Worm (Caenorhabditis elegans): Measurements from ENCODE around the gene C03C10.2.

Gene C03C10.2

DNA sequence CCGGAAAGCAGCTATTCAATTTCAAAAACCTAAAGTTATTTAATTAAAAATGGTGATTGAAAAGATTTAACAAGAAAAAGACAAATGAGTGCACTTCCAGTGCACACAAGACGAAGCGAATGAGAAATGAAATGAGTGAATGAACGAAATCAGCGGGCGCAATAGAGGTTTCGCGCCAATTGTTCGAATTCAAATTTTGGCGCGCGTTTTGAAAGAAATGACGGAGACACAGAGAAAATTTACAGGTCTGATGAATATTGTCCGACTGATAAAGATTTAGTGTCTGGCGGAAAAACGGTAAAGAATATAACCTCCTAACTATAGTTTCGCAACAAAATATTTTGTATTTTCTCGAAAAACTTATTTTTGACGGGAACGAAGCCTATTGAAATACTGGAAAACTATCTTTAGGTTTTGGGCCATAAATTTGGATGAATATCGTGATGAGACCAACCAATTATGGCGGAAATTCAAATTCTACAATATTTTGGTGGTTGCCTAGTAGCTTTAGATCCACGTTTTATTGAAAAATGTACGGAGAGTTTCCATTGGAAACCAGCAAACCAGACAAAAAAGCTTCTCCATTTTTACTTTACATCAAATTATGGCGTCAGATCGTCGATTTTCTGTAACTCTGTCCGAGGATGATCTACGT, 4.7 kb downstream of the C03C10.2 start, which contains the start of gene C03C10.7:
TSS of gene C03C10.7 (plus strand) at position 605 of the 655 bp plus-strand sequence.
- TF ChIP-seq unc-62 (GFP tag; optimal IDR thresholded peaks at IDR 0.05): no peak

DNA sequence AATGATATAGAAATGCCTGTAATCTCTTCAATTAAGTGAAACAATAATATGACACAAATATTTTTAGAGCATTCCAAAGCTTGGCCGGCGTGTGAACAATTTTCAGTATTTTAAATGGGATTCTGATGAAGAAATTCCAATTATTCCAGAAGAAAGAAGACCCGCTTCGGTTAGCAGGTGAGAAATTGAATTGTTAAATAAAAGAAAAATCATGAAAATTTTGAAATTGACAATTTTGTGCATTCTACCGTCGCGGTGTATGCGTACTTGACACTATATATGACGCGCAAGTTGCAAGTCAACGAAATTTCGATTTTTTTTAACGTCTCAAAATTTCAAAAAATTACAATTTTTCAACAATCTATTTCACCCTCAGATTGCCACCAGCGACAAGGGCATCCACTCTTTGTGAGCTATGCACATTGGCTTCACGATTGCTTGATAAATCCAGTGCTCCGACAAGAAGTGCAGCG, 5.5 kb downstream of the C03C10.2 start:
- no peak for TF ChIP-seq unc-62 (GFP tag; optimal IDR thresholded peaks at IDR 0.05)

DNA sequence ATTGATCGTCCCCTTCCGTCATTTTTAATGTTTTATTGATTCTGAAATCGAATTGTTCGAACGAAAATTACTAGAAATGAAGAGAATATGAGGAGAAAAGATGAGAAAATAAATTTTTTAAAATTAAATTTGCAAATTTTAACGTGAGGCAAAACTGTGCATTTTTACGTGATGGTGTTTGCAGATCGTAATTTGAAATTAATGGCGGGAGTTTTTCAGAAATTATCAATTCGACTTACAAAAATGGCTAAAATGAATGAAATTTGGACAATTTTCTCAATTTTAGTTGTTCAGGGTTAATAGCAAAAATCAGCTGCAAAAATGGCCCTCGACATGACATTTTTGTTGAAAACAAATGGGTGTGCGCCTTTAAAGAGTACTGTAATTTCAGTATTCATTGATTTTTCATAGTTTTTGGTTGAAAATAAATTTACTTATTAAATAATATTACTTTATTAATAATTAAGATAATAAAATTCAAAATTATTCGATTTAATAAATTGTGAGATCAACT, 7.3 kb downstream of the C03C10.2 start, which contains the start of gene rei-1:
TSS of gene rei-1 (minus strand) at position 84 of the 514 bp plus-strand sequence.
- TF ChIP-seq unc-62 (GFP tag; optimal IDR thresholded peaks at IDR 0.05): no peak

DNA sequence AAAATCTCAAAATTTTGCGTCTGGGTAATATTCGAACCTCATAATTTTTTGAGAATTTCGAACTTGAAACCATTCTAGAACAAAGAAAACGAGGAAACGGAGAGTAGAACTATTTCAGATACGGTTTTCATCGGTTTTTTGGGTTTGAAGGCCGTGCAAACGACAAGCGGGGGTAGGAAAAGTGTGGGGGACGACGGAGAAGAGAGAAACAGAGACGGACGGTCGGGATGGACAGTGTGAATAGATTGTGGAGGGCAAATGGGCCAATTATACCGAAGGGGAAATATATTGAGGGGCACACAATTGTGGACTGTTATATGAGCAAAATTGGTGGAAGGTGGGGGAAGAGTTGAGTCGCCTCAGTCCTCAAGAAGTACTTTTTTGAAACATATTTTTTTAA, 7.9 kb downstream of the C03C10.2 start:
- TF ChIP-seq unc-62 (GFP tag; optimal IDR thresholded peaks at IDR 0.05): no peak

- TF ChIP-seq unc-62 (GFP tag; optimal IDR thresholded peaks at IDR 0.05): no peak
Observed at ce11 chrIII:4099884-4100596, 9.2 kb downstream of the C03C10.2 start.

DNA sequence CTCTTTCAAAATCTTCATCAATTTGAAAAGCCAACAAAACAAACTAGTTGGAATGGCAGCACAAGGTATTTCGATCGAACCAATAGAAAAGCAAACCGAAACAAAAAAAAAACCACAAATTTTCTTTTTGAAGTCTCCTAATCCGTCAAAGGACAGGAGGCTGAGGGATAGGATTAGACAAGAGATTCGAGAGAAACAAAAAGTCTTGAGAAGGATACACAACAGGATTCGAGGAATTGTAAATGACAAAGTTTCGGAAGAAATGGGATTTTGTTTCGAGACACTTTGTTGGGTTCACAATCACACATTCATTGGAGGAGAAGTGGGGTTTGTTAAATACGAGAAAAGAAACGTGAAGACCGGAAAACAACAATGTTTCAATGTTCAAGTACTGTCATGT, 10.1 kb downstream of the C03C10.2 start:
- no peak for TF ChIP-seq unc-62 (GFP tag; optimal IDR thresholded peaks at IDR 0.05)

DNA sequence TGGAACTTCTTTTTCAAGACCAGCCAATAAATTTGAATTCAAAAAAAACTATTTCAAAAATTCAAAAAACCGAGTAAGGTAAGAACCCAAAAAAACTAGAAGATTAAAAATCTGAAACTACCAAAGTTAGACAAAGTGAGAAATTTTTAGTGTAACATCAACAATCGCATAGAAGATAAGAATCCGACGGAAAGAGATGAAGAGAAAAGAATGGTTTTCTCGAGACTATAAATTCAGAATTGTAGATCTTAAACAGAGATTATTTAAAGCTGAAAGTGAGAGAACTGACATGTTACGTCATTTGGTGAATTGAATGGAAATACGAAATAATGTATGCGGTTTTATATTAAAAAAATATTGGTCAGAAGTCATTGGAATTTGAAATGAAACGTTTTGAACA, 11.2 kb downstream of the C03C10.2 start:
- TF ChIP-seq unc-62 (GFP tag; optimal IDR thresholded peaks at IDR 0.05): no peak

DNA sequence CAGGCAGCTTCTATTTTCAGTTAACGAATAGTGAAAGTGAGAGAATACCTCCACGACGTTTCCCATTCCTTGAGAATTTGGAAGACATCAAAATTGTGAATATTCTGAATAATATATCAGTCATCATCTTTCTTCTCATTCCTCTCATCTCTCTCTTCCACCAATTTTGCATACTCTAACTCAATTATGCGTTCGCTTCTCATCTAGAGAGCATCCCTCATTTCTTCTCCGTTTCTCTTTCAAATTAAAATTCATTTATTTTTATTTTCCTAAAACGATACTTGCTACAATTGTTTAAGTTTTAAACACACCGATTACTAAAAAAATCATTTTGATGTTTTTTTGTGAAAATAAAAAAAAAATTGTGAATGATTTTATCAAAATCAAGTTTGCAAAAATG, 12.3 kb downstream of the C03C10.2 start:
- no peak for TF ChIP-seq unc-62 (GFP tag; optimal IDR thresholded peaks at IDR 0.05)

ce11 chrIII:4106611-4107010, 15.7 kb downstream of the C03C10.2 start:
- no peak for TF ChIP-seq unc-62 (GFP tag; optimal IDR thresholded peaks at IDR 0.05)

DNA sequence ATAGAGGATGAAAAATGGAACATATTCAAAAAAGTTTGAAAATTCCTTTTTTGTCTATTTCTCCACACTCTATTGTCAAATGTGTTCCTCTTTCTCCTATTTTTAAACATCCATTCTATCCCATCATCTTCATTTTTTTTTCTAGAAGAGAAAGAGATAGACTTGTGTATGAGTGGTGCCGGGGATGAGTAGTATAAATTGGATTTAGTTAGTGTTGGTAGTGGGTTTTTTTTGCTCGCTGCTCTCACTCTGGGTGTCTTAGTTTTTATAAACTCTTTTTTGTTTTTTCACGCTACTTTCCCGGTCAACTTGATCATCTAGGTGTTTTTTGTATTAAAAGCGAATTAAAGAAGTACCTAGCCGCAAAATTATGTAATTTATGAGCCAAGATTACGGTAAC, 16.4 kb downstream of the C03C10.2 start:
- TF ChIP-seq unc-62 (GFP tag; optimal IDR thresholded peaks at IDR 0.05): no peak

DNA sequence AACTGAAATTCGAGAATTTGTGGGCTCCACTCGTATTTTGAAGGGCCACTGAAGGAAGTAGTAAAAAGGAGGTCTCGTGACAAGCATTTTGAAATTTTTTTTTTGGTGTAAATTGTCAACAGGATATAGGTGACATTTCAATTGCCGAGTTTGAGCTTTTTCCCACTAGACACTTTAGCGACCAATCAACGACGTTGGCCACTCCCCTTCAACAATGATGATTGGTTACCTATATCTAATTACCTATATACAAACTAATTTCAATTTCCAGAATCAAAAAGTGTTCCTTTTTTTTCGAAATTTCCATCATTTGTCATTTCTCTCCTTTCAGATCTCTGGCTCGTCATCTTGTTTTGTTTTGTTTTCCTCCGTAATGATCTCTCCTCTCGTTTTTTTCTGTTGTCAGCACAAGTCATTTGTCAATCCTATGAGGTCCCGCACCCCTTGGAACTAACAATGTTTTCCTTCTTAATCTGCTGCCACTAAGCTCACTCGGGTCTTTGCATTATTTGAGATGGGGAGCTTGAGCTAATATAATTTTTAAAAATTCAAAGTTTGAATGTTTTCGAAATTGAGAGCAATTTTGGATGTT, 17.2 kb downstream of the C03C10.2 start:
- TF ChIP-seq unc-62 (GFP tag; optimal IDR thresholded peaks at IDR 0.05): no peak

- TF ChIP-seq unc-62 (GFP tag; optimal IDR thresholded peaks at IDR 0.05): no peak
Observed at ce11 chrIII:4113594-4113993, 22.7 kb downstream of the C03C10.2 start.

ce11 chrIII:4115085-4115484, 24.2 kb downstream of the C03C10.2 start, which contains the start of gene unc-103:
Gene unc-103 (plus strand): TSS chrIII:4115385.
- TF ChIP-seq unc-62 (GFP tag; optimal IDR thresholded peaks at IDR 0.05): no peak

DNA sequence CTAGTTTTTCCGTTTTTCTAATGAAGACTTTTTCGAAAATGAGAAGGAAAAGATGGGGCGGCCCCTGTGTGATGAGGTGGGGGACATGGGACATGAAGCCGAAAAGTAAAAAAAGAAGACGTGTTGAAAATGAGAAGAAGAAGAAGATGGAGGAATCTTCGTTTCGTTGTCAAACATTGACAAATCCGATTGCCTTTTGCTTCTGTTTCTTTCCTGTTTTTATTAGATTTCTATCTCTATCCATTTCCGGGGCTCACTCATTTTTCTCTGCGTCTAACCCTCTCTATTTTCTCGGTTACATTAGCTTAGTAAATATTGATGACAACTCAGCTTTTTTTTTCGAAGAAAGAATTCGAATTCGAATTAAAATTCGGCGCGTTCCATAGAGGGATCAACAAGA, 28.9 kb downstream of the C03C10.2 start:
- TF ChIP-seq unc-62 (GFP tag; optimal IDR thresholded peaks at IDR 0.05): no peak

DNA sequence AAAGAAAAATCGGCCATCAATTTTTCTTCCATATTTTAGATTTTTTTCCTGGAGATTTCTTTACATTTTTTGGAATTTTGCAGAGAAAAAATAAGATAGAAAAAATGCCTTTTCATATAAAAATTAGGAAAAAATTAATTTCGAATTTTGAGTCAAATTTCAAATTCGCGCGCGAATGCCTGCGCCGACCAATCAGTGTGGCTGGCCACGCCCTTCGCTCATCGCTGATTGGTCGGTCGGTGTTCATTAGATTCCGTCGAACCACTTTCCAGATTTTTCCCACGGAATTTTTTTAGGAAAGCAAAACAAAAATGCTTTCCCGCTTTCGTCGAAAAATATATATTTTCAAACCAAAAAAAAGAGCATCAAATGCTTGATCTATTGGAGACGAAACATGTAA, 29.5 kb downstream of the C03C10.2 start:
- no peak for TF ChIP-seq unc-62 (GFP tag; optimal IDR thresholded peaks at IDR 0.05)

DNA sequence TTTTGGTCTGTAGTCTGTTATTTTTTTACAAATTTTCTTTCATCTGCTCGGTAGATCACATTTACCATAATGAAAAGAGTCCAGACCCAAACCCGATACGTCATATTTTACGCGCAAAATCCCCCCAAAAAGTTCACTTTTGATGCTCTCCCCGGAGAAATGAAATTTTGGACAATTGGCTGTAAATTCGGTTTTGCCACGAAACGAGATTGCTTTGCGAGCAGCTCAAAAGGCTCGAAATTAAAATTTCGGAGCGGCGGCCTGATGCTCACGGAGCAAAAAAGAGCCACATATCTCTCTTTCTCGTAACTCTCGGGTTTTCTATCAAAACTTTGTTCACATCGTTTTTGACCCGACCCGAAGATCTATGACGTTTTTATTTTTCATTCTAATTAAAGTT, 32.4 kb downstream of the C03C10.2 start:
- TF ChIP-seq unc-62 (GFP tag; optimal IDR thresholded peaks at IDR 0.05): no peak

Data from whole organism, dauer.